Fruit fly (Drosophila melanogaster) whole organism: Measurements from ENCODE around the gene CG10013.

ENCODE experiments used
- CG8478 ChIP-seq: fragments of >200 bp; optimal IDR thresholded peaks from 2 replicates; lab custom pipeline; 2018; ENCODE audit warnings: inconsistent platforms
- Dll ChIP-seq: fragments of >200 bp; optimal IDR thresholded peaks from 2 replicates; lab custom pipeline; 2017
- usp ChIP-seq: fragments of >200 bp; optimal IDR thresholded peaks from 2 replicates; lab custom pipeline; 2017; ENCODE audit warnings: missing biosample characterization, missing genetic modification characterization, mixed read lengths

dm6 chr3R:12365887-12366286, 42.6 kb downstream of the CG10013 start:
- TF ChIP-seq CG8478 (no peak), Dll (lab: Kevin White, UChicago) (no peak), usp (no peak)
